Worm (Caenorhabditis elegans) whole organism, L4/young adult: ENCODE results near the gene ttbk-4.

ENCODE experiments used
- W03F9.2 ChIP-seq: fragments of 150-350 bp; optimal IDR thresholded peaks from 2 replicates; lab custom pipeline; 2014; ENCODE audit warnings: missing biosample characterization, missing genetic modification characterization
- dao-5 ChIP-seq: sonication (generic microtip); optimal IDR thresholded peaks from 2 replicates; lab custom pipeline; 2016; ENCODE audit warnings: missing genotype, missing genetic modification characterization, moderate library complexity, missing compliant biosample characterization
- him-1 ChIP-seq: sonication (generic microtip); optimal IDR thresholded peaks from 2 replicates; lab custom pipeline; 2016; ENCODE audit warnings: missing genotype, missing genetic modification reagents, missing genetic modification characterization, missing compliant biosample characterization

Gene ttbk-4

DNA sequence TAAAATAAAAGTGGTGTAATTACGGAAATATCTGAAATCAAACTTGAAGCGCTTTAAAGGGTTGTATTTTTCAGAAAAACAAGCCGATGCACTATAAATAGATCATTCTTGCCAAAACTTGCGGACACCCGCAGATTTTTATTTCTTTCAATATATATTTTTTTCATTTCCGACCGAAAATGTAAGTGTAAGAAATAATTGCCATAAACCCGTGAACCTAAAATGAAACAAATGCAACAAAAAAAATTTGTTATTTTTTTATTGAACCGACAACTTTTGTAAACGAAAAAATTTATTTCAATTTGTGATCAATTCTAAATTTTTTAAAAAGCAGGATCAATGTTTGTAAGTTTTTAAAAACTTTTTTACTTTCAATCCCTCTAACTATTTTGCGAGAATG is 5.9 kb upstream of the ttbk-4 start, which contains the start of gene W01B6.6:
Gene W01B6.6, plus strand, starts transcription at position 301 of the 400 bp plus-strand sequence.
- TF ChIP-seq him-1 (tag; lab: Kevin White, UChicago): no peak
- no peak for TF ChIP-seq dao-5 (tag; lab: Kevin White, UChicago)
- TF ChIP-seq W03F9.2 (tag; lab: Kevin White, UChicago): no peak

DNA sequence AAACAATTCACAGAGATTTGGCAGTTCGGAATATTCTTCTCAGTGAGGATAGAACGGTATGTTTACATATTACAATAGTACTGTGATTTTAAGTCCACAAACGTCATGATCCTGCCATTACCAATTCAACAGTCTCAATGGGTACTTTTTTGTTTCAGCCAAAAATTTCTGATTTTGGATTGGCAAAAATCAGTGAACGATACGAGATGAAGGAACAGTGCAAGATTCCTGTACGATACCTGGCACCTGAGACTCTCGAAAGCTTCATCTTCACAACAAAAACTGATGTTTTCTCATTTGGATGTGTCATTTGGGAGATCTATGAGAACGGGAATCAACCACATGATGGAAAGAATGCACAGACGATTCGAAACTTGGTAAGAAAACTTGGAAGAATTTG is 3.1 kb upstream of the ttbk-4 start:
- no peak for TF ChIP-seq him-1 (tag; lab: Kevin White, UChicago)
- no peak for TF ChIP-seq W03F9.2 (tag; lab: Kevin White, UChicago)
- no peak for TF ChIP-seq dao-5 (tag; lab: Kevin White, UChicago)

DNA sequence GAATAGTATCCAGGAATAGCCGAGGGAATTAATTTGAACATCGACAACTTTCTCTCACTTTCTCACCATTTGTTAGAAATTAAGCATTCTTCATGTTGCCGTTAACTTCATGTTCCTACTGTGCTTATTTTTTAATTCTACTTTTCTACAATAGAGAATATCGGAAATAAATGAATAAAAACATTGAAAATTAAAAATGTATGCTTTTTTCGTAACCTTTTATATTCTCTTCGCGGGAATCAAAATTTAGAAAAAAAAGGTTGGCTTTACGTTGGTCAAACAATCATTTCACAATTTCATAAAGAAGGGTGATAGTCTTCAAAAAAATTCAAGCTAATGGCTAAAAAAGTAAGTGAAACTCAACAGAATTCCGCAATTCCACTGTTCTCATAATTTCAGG is 965 bp upstream of the ttbk-4 start, which contains the start of gene W01B6.5:
Gene W01B6.5, plus strand, starts transcription at position 301 of the 400 bp plus-strand sequence.
- no peak for TF ChIP-seq him-1 (tag; lab: Kevin White, UChicago)
- TF ChIP-seq W03F9.2 (tag; lab: Kevin White, UChicago): no peak
- TF ChIP-seq dao-5 (tag; lab: Kevin White, UChicago): no peak

DNA sequence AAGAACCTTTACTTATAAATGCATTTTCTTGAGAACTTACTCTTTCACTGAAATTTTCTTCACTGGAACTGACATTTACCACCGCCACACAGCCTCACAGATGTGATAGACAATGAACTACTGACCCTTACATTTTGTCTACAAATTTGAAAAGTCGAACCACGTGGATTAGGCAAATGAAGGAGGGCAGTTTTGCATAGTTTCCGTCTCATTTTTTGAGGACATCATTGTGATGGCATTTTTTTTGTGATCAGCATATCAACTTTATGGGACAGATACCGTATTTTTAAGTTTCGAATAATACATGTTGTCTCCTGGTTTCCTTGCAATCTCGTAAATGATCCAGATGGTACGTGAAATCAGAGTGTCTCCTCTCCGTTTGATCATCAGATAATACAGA is 2.4 kb downstream of the ttbk-4 start, which contains the start of gene W01B6.3:
Gene W01B6.3, minus strand, starts transcription at position 101 of the 400 bp plus-strand sequence.
- TF ChIP-seq W03F9.2 (tag; lab: Kevin White, UChicago) (no peak), dao-5 (tag; lab: Kevin White, UChicago) (no peak), him-1 (tag; lab: Kevin White, UChicago) (no peak)

DNA sequence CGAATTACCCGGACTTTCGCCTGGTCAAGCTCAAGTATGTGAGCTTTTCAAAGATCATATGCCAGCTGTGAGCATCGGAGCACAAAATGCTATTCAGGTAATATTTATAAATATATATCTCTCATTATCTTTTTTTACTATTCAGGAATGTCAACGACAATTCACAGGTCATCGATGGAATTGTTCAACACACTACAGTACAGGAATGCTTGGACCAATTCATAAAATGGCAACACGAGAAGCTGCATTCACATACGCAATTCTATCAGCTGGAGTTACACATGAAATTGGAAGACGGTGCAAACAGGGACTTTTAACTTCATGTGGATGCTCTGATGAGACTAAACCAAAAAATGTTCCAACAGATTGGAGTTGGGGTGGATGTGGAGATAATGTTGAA is 6.7 kb downstream of the ttbk-4 start:
- TF ChIP-seq him-1 (tag; lab: Kevin White, UChicago) (no peak), dao-5 (tag; lab: Kevin White, UChicago) (no peak), W03F9.2 (tag; lab: Kevin White, UChicago) (no peak)

DNA sequence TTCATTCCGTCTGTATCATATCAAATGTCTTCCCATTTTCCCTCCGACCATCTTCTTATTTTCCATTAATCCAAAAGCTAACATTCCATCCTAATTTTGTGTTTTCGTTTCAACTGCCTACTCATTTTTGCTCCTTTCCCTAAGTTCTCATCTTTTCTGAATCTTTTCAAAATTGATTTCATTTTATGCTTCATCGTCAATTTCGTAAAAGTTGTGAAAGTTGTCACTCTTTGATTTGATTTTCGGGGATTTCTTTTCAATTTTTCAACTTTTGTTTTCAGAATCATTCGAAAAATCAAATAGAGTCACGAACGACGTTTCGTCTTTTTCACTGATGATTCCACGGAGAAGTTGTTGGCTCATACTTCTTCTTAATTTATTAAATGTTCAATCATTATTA is 7.4 kb downstream of the ttbk-4 start, which contains the start of gene cwn-2:
Gene cwn-2, plus strand, starts transcription at position 276 of the 400 bp plus-strand sequence.
- TF ChIP-seq W03F9.2 (tag; lab: Kevin White, UChicago) (no peak), him-1 (tag; lab: Kevin White, UChicago) (no peak), dao-5 (tag; lab: Kevin White, UChicago) (no peak)

DNA sequence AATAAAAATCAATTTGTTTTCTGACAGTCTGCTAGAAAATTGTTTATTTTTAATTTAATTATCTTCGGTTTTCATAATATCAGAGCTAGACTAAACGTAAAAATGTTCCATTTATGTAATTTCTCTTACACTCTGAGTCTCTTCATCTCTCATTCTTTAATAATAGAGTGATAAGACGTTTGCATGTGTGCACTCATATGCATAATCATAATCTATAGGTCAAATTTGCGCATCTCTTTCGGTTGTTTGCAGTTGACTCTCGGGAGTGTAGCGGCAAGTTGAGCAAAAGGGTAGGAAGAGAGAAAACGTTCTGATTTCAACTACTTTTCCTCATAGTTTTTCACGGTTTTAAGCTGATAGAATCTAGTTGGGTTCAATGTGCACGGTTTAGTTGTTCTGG is 8.5 kb downstream of the ttbk-4 start:
- TF ChIP-seq him-1 (tag; lab: Kevin White, UChicago): no peak
- no peak for TF ChIP-seq dao-5 (tag; lab: Kevin White, UChicago)
- no peak for TF ChIP-seq W03F9.2 (tag; lab: Kevin White, UChicago)

DNA sequence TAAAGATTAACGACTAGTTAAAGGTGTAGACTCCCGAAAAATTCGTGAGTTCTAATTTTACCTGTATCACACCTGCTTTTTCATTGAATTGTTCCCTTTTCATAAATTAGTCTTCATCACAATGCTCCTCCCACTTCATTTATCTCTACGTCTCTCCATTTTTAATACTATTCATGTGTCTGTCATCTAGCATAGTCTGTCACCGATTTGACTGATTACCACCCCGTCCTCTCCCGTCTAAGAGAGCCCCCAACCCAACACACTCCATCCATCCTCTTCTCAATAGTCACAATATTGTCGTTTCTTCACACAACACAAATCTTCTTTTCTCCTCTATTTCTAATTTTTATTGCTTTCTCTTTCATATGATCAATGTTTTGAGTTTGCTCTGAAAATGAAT is 9.8 kb downstream of the ttbk-4 start:
- TF ChIP-seq dao-5 (tag; lab: Kevin White, UChicago) (no peak), W03F9.2 (tag; lab: Kevin White, UChicago) (no peak), him-1 (tag; lab: Kevin White, UChicago) (no peak)

DNA sequence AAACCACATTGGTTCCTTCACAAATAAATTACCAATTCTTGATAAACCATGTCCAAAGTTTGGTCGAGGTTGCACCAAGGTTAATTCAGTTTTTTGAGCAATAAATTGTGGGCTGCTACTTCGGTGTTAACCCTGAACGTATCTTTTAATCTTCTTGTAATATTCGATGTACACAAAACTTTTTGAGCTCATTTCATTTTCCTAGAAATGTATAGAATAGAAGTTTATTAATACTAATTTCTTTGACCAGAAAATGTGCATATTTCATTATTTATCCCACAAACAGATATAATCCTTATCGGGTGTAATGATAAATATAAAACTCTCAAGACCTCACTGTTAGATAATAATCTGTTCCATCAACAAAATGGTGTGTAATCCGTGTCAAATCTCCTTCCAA is 11.0 kb downstream of the ttbk-4 start:
- no peak for TF ChIP-seq him-1 (tag; lab: Kevin White, UChicago)
- TF ChIP-seq dao-5 (tag; lab: Kevin White, UChicago): no peak
- TF ChIP-seq W03F9.2 (tag; lab: Kevin White, UChicago): no peak

DNA sequence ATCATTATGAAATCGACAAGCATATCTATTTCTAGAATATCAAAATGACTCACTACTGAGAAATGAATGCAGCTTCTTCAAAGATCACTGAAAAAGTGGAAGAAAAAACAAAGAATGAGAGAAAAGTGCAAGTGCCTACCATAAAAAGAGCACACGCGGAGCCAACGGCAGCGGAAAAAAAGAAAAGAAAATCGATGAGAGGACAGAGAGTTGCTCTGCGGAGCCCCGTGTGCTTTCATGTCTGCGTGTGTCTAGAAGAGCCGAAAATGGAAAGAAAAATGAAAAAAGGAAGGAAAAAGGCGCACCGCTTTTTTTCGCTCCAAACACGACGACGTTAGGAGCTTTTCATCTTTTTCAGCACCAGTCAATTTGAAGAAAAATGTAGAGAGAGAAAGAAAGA is 12.2 kb downstream of the ttbk-4 start, which contains the start of gene ipla-7:
Gene ipla-7, minus strand, starts transcription at position 122 of the 400 bp plus-strand sequence.
- TF ChIP-seq W03F9.2 (tag; lab: Kevin White, UChicago): no peak

DNA sequence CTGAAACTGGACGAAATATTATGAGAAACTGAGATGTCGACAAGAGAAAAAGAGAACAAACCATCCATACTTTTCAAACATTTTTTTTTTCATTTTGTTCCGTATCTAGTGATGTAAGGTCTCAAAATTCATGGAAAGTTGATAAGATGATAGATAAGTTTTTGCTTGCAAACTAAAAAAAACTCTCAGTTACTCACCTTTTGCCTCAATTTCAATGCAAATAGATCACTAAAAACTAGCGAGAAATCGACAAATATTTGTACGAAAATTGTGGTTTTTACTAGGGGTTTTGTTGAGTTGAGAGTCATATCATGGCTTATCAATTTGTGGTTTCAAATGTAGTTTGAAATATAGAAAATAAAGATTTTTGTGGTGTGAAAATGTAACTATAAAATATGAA is 14.1 kb downstream of the ttbk-4 start:
- TF ChIP-seq him-1 (tag; lab: Kevin White, UChicago): no peak
- no peak for TF ChIP-seq W03F9.2 (tag; lab: Kevin White, UChicago)
- no peak for TF ChIP-seq dao-5 (tag; lab: Kevin White, UChicago)

DNA sequence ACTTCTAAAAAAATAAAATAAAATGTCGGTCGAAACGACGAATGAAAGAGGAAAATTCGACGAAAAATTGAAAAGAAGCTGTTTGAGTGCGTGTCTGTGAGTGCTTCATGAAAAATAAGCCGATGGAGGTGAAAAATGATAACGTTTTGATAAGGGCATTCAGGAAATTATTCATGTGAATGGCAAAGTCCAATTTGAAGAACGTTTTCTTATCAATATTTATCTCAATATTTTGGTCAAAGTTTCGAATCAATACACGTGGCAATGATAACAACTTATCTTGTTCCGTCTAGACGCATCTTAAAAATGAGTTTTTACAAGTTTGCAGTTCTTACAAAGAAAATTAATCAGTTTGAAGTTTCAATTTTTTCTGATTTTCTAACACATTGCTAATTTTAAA is 15.8 kb downstream of the ttbk-4 start:
- no peak for TF ChIP-seq dao-5 (tag; lab: Kevin White, UChicago)
- no peak for TF ChIP-seq him-1 (tag; lab: Kevin White, UChicago)
- no peak for TF ChIP-seq W03F9.2 (tag; lab: Kevin White, UChicago)

DNA sequence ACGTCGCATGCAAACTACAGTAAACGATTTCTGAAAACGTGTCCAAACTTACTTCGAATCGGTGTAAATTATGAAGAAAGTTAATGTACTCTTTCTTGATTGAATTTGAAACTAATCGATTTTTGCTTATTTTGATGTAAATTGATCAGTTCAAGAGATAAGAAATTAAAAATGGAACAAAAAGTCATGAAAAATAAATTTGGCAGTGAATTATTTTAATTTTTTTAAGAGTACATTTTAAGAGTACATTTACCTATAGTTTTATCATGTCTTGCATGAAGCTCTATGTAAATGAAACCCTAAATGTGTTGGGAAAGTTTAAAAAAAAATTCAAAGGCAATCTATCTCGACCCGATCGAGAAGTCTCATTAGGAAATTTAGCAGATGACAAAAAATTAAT is 18.8 kb downstream of the ttbk-4 start, which contains the start of gene T04B2.7:
Gene T04B2.7, minus strand, starts transcription at position 101 of the 400 bp plus-strand sequence.
- TF ChIP-seq him-1 (tag; lab: Kevin White, UChicago) (no peak), W03F9.2 (tag; lab: Kevin White, UChicago) (no peak), dao-5 (tag; lab: Kevin White, UChicago) (no peak)

DNA sequence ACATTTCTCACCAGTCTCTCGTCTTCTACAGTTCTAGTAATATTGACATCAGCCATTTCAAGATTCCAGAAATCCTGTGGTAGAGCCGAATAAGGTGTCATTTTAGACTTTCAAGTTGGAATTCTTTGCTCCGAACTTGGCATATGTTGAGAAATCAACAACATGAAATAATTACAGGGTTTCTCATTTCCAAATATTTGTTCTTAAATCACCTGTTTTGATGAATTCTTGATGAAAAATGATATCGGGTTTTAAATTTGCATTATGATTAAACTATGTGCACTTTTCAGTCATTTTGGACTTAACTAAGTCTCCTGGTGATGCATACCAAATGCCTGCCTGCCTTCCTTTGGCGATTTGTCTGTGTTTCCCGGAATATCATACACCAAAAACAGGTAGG is 21.4 kb downstream of the ttbk-4 start, which contains the start of gene srv-12:
Gene srv-12, minus strand, starts transcription at position 101 of the 400 bp plus-strand sequence.
- no peak for TF ChIP-seq him-1 (tag; lab: Kevin White, UChicago)
- TF ChIP-seq dao-5 (tag; lab: Kevin White, UChicago): no peak
- TF ChIP-seq W03F9.2 (tag; lab: Kevin White, UChicago): no peak
